Worm (Caenorhabditis elegans): ENCODE data around the gene sma-9.
A peak's percentile ranks its signal among the peaks of the same experiment; 100 is the strongest.

Gene sma-9

ce11 chrX:10780542-10781266, 11.6 kb downstream of the sma-9 start:
- peak; percentile 53 for TF ChIP-seq pqm-1 (tag; optimal IDR thresholded peaks at IDR 0.05)
- TF ChIP-seq nhr-237 (tag; optimal IDR thresholded peaks at IDR 0.05): no peak
- TF ChIP-seq ceh-16 (tag; optimal IDR thresholded peaks at IDR 0.05): no peak
- peak; percentile 48 for TF ChIP-seq jun-1 (tag; optimal IDR thresholded peaks at IDR 0.05)
- TF ChIP-seq nhr-28 (tag; optimal IDR thresholded peaks at IDR 0.05): no peak
- no peak for TF ChIP-seq snpc-4 (tag; optimal IDR thresholded peaks at IDR 0.05)
- peak; percentile 75 for TF ChIP-seq elt-2 (tag; optimal IDR thresholded peaks at IDR 0.05)

DNA sequence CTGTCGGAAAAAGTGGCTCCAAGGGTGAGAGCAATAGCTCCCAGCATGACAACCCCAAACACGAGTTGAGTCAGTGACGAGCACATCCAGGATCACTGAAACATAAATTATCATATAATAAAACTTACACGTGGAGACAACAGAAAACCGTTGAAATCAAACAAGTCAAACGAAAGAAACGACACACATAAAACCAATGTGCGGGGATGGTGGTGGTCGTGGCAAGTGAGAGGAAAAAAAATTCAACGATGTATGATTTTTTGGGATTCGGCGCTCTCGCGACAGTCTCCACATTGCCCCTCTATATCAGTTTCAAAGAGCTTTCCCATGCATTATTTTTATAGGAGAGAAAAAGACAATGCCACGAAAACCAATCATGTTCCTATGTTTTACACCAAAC, 14.7 kb downstream of the sma-9 start, which contains the start of gene clc-4:
clc-4 (minus strand) TSS at position 101 of the 400 bp plus-strand sequence.
- TF ChIP-seq egl-27 (tag; optimal IDR thresholded peaks at IDR 0.05): no peak
- no peak for TF ChIP-seq ztf-4 (tag; optimal IDR thresholded peaks at IDR 0.05)
- TF ChIP-seq daf-12 (tag; optimal IDR thresholded peaks at IDR 0.05): no peak
- TF ChIP-seq pqm-1 (tag; optimal IDR thresholded peaks at IDR 0.05): no peak
- no peak for TF ChIP-seq ZK546.5 (tag; optimal IDR thresholded peaks at IDR 0.05)
- TF ChIP-seq nhr-237 (tag; optimal IDR thresholded peaks at IDR 0.05): no peak
- TF ChIP-seq nhr-25 (tag; optimal IDR thresholded peaks at IDR 0.05): no peak
- TF ChIP-seq skn-1 (tag; optimal IDR thresholded peaks at IDR 0.05): no peak
- no peak for TF ChIP-seq aly-2 (tag; optimal IDR thresholded peaks at IDR 0.05)

DNA sequence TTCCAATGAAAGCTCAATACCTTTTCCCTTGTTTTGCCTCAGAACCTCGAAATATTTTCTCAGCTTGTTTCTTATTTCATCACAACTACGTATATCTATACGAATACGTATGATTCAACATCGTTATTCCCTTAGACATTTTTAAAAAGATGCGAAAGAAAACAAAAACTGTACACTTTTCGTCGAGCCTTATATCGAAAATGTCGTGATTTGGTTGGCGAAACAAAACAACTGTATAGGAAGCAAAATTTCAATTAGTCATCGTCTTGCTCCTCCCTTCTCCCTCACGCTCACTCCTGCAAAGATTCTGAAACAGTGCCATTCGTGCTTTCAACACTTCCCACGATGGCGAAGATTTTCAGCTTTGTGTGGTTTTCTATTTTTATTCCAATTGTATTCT, 18.1 kb downstream of the sma-9 start, which contains the start of gene ttr-14:
ttr-14 (plus strand) TSS at position 301 of the 400 bp plus-strand sequence.
- TF ChIP-seq mdl-1 (tag; optimal IDR thresholded peaks at IDR 0.05) (no peak), eor-1 (tag; optimal IDR thresholded peaks at IDR 0.05) (no peak), lsy-12 (tag; optimal IDR thresholded peaks at IDR 0.05) (no peak), ZK546.5 (tag; optimal IDR thresholded peaks at IDR 0.05) (no peak), nhr-77 (tag; optimal IDR thresholded peaks at IDR 0.05) (no peak), ztf-4 (tag; optimal IDR thresholded peaks at IDR 0.05) (no peak), ama-1 (optimal IDR thresholded peaks at IDR 0.05) (no peak), R02D3.7 (tag; optimal IDR thresholded peaks at IDR 0.05) (no peak), zag-1 (tag; optimal IDR thresholded peaks at IDR 0.05) (no peak), lin-15B (tag; optimal IDR thresholded peaks at IDR 0.05) (no peak), elt-2 (tag; optimal IDR thresholded peaks at IDR 0.05) (no peak), tbx-2 (tag; optimal IDR thresholded peaks at IDR 0.05) (no peak), jun-1 (tag; optimal IDR thresholded peaks at IDR 0.05) (no peak), lin-39 (tag; optimal IDR thresholded peaks at IDR 0.05) (no peak), fkh-10 (GFP tag; optimal IDR thresholded peaks at IDR 0.05) (no peak), fos-1 (tag; optimal IDR thresholded peaks at IDR 0.05) (no peak), nfya-1 (tag; optimal IDR thresholded peaks at IDR 0.05; ENCODE audit: insufficient read depth) (no peak), ceh-82 (tag; optimal IDR thresholded peaks at IDR 0.05) (no peak)

DNA sequence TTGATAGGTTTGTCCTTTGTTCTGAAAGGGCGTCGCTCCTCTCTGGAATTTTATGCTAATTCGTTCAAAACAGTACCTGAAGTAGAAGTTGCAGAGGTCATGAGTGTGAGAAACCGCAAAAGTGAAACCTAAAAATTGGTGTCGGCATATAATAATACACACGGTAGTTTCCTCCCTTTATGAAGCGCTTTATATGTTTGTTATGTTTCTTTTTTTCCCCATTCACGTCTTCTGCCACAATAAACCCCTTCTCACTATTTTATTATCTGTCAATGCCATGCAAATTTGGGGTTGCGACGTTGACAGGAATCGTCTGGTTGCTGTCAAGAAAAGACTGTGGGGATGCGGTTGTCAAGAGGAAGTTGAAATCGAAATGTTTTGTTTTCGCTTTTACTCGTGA, 23.4 kb downstream of the sma-9 start, which contains the start of gene vap-2:
vap-2 (minus strand) TSS at position 101 of the 400 bp plus-strand sequence.
- TF ChIP-seq nhr-43 (tag; optimal IDR thresholded peaks at IDR 0.05; ENCODE audit: poor library complexity, severe bottlenecking) (no peak), jun-1 (tag; optimal IDR thresholded peaks at IDR 0.05) (no peak), fkh-10 (GFP tag; optimal IDR thresholded peaks at IDR 0.05) (no peak), ztf-11 (tag; optimal IDR thresholded peaks at IDR 0.05) (no peak), zag-1 (tag; optimal IDR thresholded peaks at IDR 0.05) (no peak), tbx-2 (tag; optimal IDR thresholded peaks at IDR 0.05) (no peak), ZK546.5 (tag; optimal IDR thresholded peaks at IDR 0.05) (no peak), nhr-77 (tag; optimal IDR thresholded peaks at IDR 0.05) (no peak), aly-2 (tag; optimal IDR thresholded peaks at IDR 0.05) (no peak), R02D3.7 (tag; optimal IDR thresholded peaks at IDR 0.05) (no peak), nhr-237 (tag; optimal IDR thresholded peaks at IDR 0.05) (no peak), eor-1 (tag; optimal IDR thresholded peaks at IDR 0.05) (no peak), ceh-28 (tag; optimal IDR thresholded peaks at IDR 0.05) (no peak), fos-1 (tag; optimal IDR thresholded peaks at IDR 0.05) (no peak), ceh-16 (tag; optimal IDR thresholded peaks at IDR 0.05) (no peak), egl-27 (tag; optimal IDR thresholded peaks at IDR 0.05) (no peak), sea-2 (GFP tag; optimal IDR thresholded peaks at IDR 0.05) (no peak), mml-1 (tag; optimal IDR thresholded peaks at IDR 0.05) (no peak), nhr-25 (tag; optimal IDR thresholded peaks at IDR 0.05) (no peak)

- TF ChIP-seq elt-3 (tag; optimal IDR thresholded peaks at IDR 0.05): no peak
- TF ChIP-seq elt-1 (tag; optimal IDR thresholded peaks at IDR 0.05): no peak
- TF ChIP-seq ceh-9 (tag; optimal IDR thresholded peaks at IDR 0.05): no peak
- TF ChIP-seq hmg-11 (tag; optimal IDR thresholded peaks at IDR 0.05): no peak
- TF ChIP-seq nhr-23 (tag; optimal IDR thresholded peaks at IDR 0.05): no peak
- no peak for TF ChIP-seq pha-4 (tag; optimal IDR thresholded peaks at IDR 0.05)
- TF ChIP-seq nfya-1 (tag; optimal IDR thresholded peaks at IDR 0.05; ENCODE audit: insufficient read depth): no peak
- TF ChIP-seq egl-5 (tag; optimal IDR thresholded peaks at IDR 0.05): no peak
- TF ChIP-seq ceh-82 (tag; optimal IDR thresholded peaks at IDR 0.05): no peak
- TF ChIP-seq nhr-28 (tag; optimal IDR thresholded peaks at IDR 0.05): no peak
Measured at ce11 chrX:10794647-10795046, 25.6 kb downstream of the sma-9 start, which contains the start of gene T05A10.6. TSS of gene T05A10.6 (minus strand) at chrX:10794747.
